Fruit fly (Drosophila melanogaster): ENCODE results near the gene colt.

The colt gene

dm6 chr2L:2804634-2805311 is 34.9 kb upstream of the colt start, which contains the start of gene daw (continued):
- TF ChIP-seq Nf-YB (GFP tag; optimal IDR thresholded peaks at IDR 0.05): peak; percentile 74
- no peak for TF ChIP-seq ems (GFP tag; optimal IDR thresholded peaks at IDR 0.05)
- TF ChIP-seq TFAM (GFP tag; optimal IDR thresholded peaks at IDR 0.05): no peak
- no peak for TF ChIP-seq Mad (GFP tag; optimal IDR thresholded peaks at IDR 0.05)
- TF ChIP-seq CG2875 (GFP tag; optimal IDR thresholded peaks at IDR 0.05): no peak
- TF ChIP-seq CG1832 (GFP tag; optimal IDR thresholded peaks at IDR 0.05): peak; percentile 20
- TF ChIP-seq gem (tag; optimal IDR thresholded peaks at IDR 0.05): no peak
- TF ChIP-seq sens (GFP tag): no peak
- no peak for TF ChIP-seq Dad (GFP tag; optimal IDR thresholded peaks at IDR 0.05)
- TF ChIP-seq CG34224 (GFP tag; IDR thresholded peaks at IDR 0.05; ENCODE audit: partially characterized antibody): peak; percentile 13; the same call in 1 of the 3 replicates
- TF ChIP-seq grn (GFP tag; optimal IDR thresholded peaks at IDR 0.05): no peak
- TF ChIP-seq B-H1 (GFP tag; IDR thresholded peaks at IDR 0.05): no peak
- peak; percentile 11 for TF ChIP-seq ftz-f1 (GFP tag; optimal IDR thresholded peaks at IDR 0.05)
- peak; percentile 81 for TF ChIP-seq CG13624 (GFP tag; optimal IDR thresholded peaks at IDR 0.05)
- no peak for TF ChIP-seq CG32772 (GFP tag; IDR thresholded peaks at IDR 0.05)
- TF ChIP-seq abd-A (tag; optimal IDR thresholded peaks at IDR 0.05): no peak
- TF ChIP-seq Hr39 (optimal IDR thresholded peaks at IDR 0.05): no peak
- TF ChIP-seq NC2β (GFP tag; optimal IDR thresholded peaks at IDR 0.05): no peak
- TF ChIP-seq jigr1 (GFP tag; IDR thresholded peaks at IDR 0.05): no peak
- TF ChIP-seq chinmo (GFP tag; IDR thresholded peaks at IDR 0.05; ENCODE audit: partially characterized antibody): no peak; the same call in 2 of the 4 replicates
- no peak for TF ChIP-seq Hey (tag; optimal IDR thresholded peaks at IDR 0.05)
- TF ChIP-seq CG7839 (tag; optimal IDR thresholded peaks at IDR 0.05): no peak
- no peak for TF ChIP-seq dysf (GFP tag; IDR thresholded peaks at IDR 0.05)
- no peak for TF ChIP-seq CG2889 (GFP tag; IDR thresholded peaks at IDR 0.05)
- TF ChIP-seq bowl (GFP tag; IDR thresholded peaks at IDR 0.05): no peak
- no peak for TF ChIP-seq zfh2 (GFP tag; optimal IDR thresholded peaks at IDR 0.05)
- peak; percentile 97 for TF ChIP-seq nom (GFP tag; optimal IDR thresholded peaks at IDR 0.05)
- TF ChIP-seq shn (GFP tag; optimal IDR thresholded peaks at IDR 0.05): no peak
- TF ChIP-seq zf30C (GFP tag; optimal IDR thresholded peaks at IDR 0.05): no peak
- peak in 1 of 2 experiments; percentile 77 for TF ChIP-seq bsh (GFP tag; optimal IDR thresholded peaks at IDR 0.05)
- TF ChIP-seq ase (GFP tag; IDR thresholded peaks at IDR 0.05): no peak
- TF ChIP-seq dpn (GFP tag; optimal IDR thresholded peaks at IDR 0.05): no peak
- no peak for TF ChIP-seq CG15514 (GFP tag; optimal IDR thresholded peaks at IDR 0.05)
- peak; percentile 56; the same call in 1 of the 2 replicates for TF ChIP-seq sna (GFP tag; IDR thresholded peaks at IDR 0.05; ENCODE audit: partially characterized antibody)
- TF ChIP-seq CG42726 (GFP tag; IDR thresholded peaks at IDR 0.05; ENCODE audit: partially characterized antibody): no peak
- no peak for TF ChIP-seq tx (GFP tag; optimal IDR thresholded peaks at IDR 0.05)
- TF ChIP-seq HmgD (GFP tag; optimal IDR thresholded peaks at IDR 0.05): peak; percentile 23
- TF ChIP-seq CG18764 (GFP tag; optimal IDR thresholded peaks at IDR 0.05): no peak
- peak; percentile 49; the same call in 1 of the 2 replicates for TF ChIP-seq Adf1 (GFP tag; IDR thresholded peaks at IDR 0.05)
- no peak for TF ChIP-seq CG18619 (GFP tag; optimal IDR thresholded peaks at IDR 0.05)
- peak in 1 of 2 experiments; percentile 23 for TF ChIP-seq Hr78 (GFP tag; optimal IDR thresholded peaks at IDR 0.05)
- peak; percentile 21; the same call in 1 of the 3 replicates for TF ChIP-seq CG11456 (GFP tag; IDR thresholded peaks at IDR 0.05)
- TF ChIP-seq sisA (GFP tag; IDR thresholded peaks at IDR 0.05): no peak
- TF ChIP-seq sd (tag; optimal IDR thresholded peaks at IDR 0.05): no peak
- no peak for TF ChIP-seq CHES-1-like (GFP tag; optimal IDR thresholded peaks at IDR 0.05)
- peak; percentile 99 for TF ChIP-seq CG5180 (GFP tag; optimal IDR thresholded peaks at IDR 0.05)
- no peak for TF ChIP-seq PHDP (tag; optimal IDR thresholded peaks at IDR 0.05)
- TF ChIP-seq gro (GFP tag; optimal IDR thresholded peaks at IDR 0.05): peak; percentile 21
- TF ChIP-seq CG3407 (GFP tag; optimal IDR thresholded peaks at IDR 0.05): no peak
- TF ChIP-seq Six4 (GFP tag; optimal IDR thresholded peaks at IDR 0.05): no peak
